Worm (Caenorhabditis elegans) whole organism, mixed stage, embryonic: ENCODE results near the gene sri-77.
"Not testable (repeated sequence)": the region's sequence is repeated elsewhere in the genome, so short reads cannot be mapped to it uniquely, and the experiment has no call there.

Experiments used
- drap-1 ChIP-seq: fragments of 200-800 bp; sonication (Bioruptor generic); optimal IDR thresholded peaks from 3 replicates; lab custom pipeline; 2018; ENCODE audit warnings: mild to moderate bottlenecking, missing genetic modification characterization, missing compliant biosample characterization
- ham-2 ChIP-seq: fragments of 200-800 bp; sonication (Bioruptor generic); optimal IDR thresholded peaks from 2 replicates; lab custom pipeline; 2018; ENCODE audit warnings: mild to moderate bottlenecking, missing genetic modification characterization, missing compliant biosample characterization
- zip-8 ChIP-seq: fragments of 150-350 bp; optimal IDR thresholded peaks from 2 replicates; lab custom pipeline; 2014; ENCODE audit warnings: missing biosample characterization, missing genetic modification characterization

The sri-77 gene

DNA sequence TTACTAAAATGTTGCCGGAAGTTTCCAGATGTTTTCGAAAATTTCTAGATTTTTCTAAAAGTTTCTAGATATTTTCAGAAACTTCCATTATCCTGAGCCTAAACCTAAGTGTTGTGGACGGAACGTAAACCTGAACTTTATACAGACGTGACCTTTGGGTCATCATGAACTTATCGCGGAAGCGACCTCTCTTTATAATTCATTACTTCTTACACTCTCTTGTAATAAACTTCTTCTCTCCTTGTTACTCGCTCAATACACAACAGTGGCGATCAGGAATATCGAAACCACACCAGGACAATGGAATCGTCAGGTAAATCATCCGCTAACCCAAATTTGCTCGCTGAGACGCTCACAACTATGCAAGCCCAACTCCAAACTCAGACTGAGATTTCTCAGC, 51.6 kb downstream of the sri-77 start, which contains the start of gene K02F6.1:
K02F6.1 (plus strand) TSS at position 301 of the 400 bp plus-strand sequence.
- not testable (repeated sequence) for TF ChIP-seq drap-1 (GFP tag; lab: Kevin White, UChicago); zip-8 (tag; lab: Kevin White, UChicago); ham-2 (GFP tag; lab: Kevin White, UChicago)
